Worm (Caenorhabditis elegans): ENCODE data around the gene F53B1.9.
A peak's percentile ranks its signal among the peaks of the same experiment; 100 is the strongest.

The F53B1.9 gene

DNA sequence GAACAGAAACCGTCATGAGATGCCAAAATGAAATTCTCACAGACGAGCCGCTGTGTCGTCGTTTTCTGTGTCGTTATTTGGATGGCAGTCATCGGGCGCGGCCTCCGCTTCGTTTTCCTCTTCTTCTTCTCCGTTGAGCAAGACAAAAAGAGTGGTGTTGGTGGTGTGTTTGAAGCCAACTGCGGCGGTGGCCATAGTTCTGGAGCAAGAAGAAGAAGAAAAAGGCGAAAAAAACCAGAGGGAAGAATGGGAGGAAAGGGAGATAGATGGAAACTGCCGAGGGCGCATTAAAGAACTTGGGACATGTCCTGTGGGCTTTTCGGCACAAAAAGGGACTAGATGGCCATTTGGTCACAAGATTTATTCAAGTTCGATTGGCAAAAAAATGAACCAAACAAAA lies at the start of gene F53B1.9:
TSS of gene F53B1.9 (minus strand) at position 195 of the 400 bp plus-strand sequence.
- TF ChIP-seq dao-5 (tag; optimal IDR thresholded peaks at IDR 0.05) (no peak), him-1 (tag; optimal IDR thresholded peaks at IDR 0.05) (peak; percentile 10)

DNA sequence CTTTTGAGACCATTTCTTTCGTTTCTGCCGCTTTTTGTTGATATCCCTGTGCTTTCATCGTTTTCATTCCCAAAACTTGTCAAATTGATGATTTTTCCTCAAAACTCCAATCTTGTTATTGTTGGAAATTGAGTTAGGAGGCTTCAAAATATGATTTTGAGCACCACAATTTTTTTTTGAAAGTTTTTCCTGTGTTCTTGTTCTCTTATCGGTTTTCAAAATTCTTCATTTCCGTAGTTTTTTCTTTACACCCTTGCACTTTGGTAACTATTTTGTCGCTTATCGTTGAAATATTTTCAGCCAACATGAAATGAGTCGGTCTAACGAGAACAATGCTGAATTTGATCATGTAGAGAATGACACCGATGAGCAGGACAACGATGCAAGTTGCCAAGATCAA lies 48.9 kb upstream of the F53B1.9 start, which contains the start of gene F48B9.1:
TSS of gene F48B9.1 (plus strand) at position 301 of the 400 bp plus-strand sequence.
- TF ChIP-seq W03F9.2 (tag; optimal IDR thresholded peaks at IDR 0.05) (no peak), dao-5 (tag; optimal IDR thresholded peaks at IDR 0.05) (no peak), him-1 (tag; optimal IDR thresholded peaks at IDR 0.05) (no peak)

DNA sequence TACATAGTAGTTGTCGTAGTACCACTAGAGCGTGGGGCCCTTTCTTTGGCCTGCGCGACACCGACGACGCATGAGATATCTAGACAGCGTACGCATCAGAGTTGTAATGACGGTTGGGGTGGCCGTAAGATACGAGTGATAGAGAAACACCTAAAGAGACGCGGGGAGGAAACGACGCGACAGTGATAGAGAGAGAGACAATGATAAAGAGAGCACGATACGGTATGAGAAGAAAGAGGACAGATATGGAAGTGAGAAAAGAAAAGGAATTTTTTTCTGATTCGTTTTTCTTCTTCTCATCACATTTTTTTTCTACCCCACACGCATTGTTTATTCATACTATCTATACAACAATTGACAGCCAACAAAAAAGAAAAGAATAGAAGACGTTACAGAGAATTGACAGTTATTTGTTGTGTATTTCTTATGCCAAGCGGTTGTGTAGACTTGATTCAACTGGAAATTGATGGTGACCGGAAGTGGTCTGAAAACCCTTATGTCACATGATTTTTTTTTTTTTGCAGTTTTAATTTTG lies 46.8 kb upstream of the F53B1.9 start:
- TF ChIP-seq him-1 (tag; optimal IDR thresholded peaks at IDR 0.05) (no peak), W03F9.2 (tag; optimal IDR thresholded peaks at IDR 0.05) (no peak), dao-5 (tag; optimal IDR thresholded peaks at IDR 0.05) (no peak)

DNA sequence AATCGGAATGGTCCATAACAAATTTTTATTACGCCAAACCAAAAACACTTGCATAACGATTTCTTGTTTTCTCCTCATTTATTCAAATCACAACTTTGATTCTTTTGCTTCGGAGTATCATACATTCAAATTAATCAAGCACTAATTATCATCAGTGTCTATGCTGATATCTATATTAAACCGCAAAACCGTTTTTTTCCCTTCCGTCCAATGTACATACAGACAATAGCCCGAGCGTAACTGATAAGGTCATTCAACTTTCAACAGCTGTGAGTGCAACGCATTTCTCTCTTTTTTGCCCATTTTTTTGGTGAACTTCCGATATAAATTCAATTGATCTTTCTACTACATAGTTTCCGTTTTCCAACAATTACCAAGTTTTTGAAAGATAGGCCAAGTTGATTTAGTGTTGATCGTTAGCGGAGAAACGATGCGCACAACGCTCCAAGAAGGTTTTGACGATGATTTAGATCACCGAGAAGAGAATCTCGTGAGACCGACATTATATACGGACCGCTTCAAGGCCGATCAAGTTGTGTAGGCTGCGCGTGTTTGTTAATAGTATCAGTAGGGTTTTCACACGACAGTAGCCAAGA lies 46.2 kb upstream of the F53B1.9 start:
- TF ChIP-seq dao-5 (tag; optimal IDR thresholded peaks at IDR 0.05) (no peak), W03F9.2 (tag; optimal IDR thresholded peaks at IDR 0.05) (no peak)

DNA sequence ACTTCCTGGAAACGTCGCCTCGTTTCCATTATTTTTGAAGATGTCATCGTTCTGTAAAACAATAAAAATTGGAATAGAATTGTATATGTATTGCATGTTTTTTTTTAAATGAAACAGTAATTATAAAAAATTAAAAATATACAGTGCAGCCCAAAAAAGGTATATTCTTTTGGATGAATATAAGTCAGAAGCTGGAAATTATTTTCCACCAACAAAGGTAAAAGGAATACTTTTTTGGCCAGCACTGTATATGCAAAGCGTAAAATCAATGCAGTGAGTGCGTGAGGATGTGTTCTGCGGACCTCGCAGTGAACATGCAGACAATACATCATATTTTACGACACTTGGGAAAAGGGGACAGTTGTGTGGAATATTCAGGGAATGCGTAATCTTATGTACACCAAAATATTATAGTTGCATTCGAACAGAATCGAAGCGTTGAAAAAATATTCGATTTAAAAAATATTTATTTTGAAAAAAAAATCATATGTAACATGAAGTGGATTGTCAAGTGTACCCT lies 44.8 kb upstream of the F53B1.9 start, which contains the start of gene F48B9.8:
TSS of gene F48B9.8 (minus strand) at position 51 of the 520 bp plus-strand sequence.
- TF ChIP-seq him-1 (tag; optimal IDR thresholded peaks at IDR 0.05) (no peak), W03F9.2 (tag; optimal IDR thresholded peaks at IDR 0.05) (no peak), dao-5 (tag; optimal IDR thresholded peaks at IDR 0.05) (no peak)

DNA sequence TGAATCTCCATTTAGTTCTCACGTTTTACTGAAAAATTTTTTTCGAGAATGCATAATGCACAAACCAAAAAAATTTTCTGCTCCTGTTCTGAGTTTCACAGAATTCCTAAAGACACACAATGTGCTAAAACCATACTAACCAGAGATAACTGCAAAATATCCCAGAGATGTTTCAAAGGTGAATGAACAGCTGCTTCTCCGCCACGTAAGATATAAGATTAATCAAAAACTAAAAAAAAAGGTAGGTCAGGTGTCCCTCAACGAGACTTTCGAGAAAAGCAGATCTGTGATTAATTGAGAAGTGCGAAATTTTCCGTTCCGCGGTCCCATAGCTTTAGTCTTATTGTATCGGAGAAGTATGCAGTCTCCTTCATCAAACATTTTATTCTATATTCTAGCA lies 33.1 kb upstream of the F53B1.9 start, which contains the start of gene F48B9.3:
TSS of gene F48B9.3 (plus strand) at position 301 of the 400 bp plus-strand sequence.
- TF ChIP-seq dao-5 (tag; optimal IDR thresholded peaks at IDR 0.05): no peak
- TF ChIP-seq him-1 (tag; optimal IDR thresholded peaks at IDR 0.05): no peak
- TF ChIP-seq W03F9.2 (tag; optimal IDR thresholded peaks at IDR 0.05): no peak

DNA sequence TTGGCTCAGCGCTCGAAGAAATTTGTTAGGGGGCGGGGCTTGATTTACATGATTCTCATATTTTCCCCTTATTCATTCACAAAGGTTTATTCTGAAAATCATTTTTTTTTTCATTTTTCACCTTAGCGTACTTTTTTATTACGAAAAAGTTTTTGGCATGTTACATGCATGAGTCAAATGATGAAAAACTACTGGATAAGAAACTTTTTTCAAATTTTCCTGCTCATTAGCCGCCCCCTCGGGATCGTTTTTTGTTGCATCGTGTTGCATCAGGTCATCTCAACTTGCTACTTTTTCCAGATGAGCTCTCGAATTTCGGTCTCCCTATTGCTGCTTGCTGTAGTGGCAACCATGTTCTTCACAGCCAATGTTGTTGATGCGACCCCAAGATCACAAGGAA lies 31.4 kb upstream of the F53B1.9 start, which contains the start of gene pdf-2:
TSS of gene pdf-2 (plus strand) at position 301 of the 400 bp plus-strand sequence.
- TF ChIP-seq W03F9.2 (tag; optimal IDR thresholded peaks at IDR 0.05): no peak
- no peak for TF ChIP-seq him-1 (tag; optimal IDR thresholded peaks at IDR 0.05)
- TF ChIP-seq dao-5 (tag; optimal IDR thresholded peaks at IDR 0.05): no peak

DNA sequence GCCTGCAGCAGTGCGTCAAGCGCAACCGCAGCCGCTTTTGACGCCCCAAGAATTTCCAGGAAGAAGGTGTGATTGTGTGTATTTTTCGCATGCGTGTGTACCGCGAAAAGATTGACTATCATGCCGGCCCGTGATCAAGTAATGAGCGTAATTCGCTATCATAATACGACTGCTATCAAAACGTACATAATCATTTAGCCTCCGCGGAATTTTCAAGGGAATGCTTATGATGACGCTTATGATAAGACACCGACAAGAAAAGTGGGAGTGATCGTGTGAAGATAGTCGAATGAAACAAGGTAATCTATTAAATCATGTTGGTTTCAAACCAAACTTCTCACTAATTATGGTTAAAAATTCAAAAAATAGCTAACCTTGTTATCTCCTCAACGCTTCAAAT lies 26.2 kb upstream of the F53B1.9 start:
- TF ChIP-seq W03F9.2 (tag; optimal IDR thresholded peaks at IDR 0.05): no peak
- TF ChIP-seq dao-5 (tag; optimal IDR thresholded peaks at IDR 0.05): no peak
- no peak for TF ChIP-seq him-1 (tag; optimal IDR thresholded peaks at IDR 0.05)

DNA sequence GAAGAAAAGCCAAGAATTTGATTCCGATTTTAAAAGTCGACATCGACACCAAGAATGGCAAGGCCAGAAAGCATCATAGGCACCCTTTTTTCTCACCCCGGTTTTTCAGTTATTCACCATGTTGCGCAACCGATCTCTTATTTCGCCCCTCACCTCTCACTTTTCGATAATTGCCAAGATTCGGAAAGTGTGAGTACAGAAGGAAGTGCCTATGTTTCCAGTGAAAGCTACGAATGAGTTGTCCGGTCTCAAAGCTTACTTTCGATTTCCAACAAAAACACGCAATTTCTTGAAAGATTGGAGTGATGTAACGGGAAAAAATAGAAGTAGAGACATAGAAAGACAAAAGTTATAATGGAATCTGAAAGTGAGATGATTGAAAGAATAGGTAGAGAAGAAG lies 22.1 kb upstream of the F53B1.9 start:
- no peak for TF ChIP-seq dao-5 (tag; optimal IDR thresholded peaks at IDR 0.05)
- TF ChIP-seq W03F9.2 (tag; optimal IDR thresholded peaks at IDR 0.05): no peak

DNA sequence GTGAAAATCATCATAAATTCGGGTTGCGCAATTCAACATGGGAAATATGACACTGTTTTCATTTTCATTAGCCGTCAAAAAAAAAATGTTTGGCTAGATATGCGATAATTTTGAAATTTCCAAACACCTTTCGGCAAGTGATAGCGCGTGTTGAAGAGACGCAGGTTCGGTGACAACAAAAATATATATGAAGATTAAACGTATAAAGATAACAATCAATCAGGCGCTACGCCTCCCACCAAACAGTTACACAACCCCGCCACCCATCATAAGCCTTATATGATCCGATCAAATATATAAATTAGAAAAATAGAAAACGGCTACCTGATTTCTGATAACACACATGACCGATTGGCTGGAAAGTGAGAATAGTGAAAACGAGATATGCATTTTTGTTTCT lies 20.4 kb upstream of the F53B1.9 start:
- TF ChIP-seq him-1 (tag; optimal IDR thresholded peaks at IDR 0.05) (no peak), dao-5 (tag; optimal IDR thresholded peaks at IDR 0.05) (no peak), W03F9.2 (tag; optimal IDR thresholded peaks at IDR 0.05) (no peak)

DNA sequence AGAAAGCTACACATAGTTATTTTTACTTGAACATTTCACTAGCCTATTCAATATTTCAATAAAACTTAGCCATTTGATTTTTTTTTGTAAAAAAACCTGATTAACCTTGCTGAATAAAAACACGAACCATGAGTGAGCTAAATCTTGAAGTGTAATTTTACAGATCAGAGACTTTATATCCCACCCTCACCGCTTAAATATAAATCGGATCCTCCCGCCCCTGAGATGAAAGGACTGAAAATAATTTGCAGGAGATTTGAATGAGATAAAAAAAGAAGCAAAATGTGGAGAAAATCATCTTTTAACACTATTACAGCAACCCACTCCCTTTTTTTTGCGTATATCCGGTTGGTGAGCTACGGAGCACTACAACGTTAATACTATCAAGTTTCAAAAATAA lies 18.4 kb upstream of the F53B1.9 start, which contains the start of gene npax-2:
TSS of gene npax-2 (minus strand) at position 101 of the 400 bp plus-strand sequence.
- no peak for TF ChIP-seq him-1 (tag; optimal IDR thresholded peaks at IDR 0.05)
- TF ChIP-seq W03F9.2 (tag; optimal IDR thresholded peaks at IDR 0.05): no peak
- TF ChIP-seq dao-5 (tag; optimal IDR thresholded peaks at IDR 0.05): no peak

DNA sequence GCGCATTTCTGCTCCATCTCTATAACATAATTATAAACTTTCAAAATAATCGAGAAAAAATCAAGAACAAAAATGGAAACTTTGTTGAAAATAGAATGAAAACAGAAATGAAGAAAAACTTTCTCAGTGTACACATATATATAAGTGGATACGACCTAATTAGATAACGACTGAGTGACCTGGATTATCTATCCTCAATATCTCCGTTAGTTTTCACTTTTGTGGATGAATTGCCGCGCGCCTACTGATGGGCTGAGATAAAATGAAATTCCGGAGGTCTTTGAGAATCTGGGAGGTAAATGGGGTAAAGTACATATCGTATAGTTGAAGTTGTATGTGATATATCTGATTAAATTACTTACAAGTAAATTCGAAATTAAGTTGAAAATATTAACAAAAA lies 14.0 kb upstream of the F53B1.9 start, which contains the start of gene dpy-3:
TSS of gene dpy-3 (minus strand) at position 19 of the 400 bp plus-strand sequence.
- TF ChIP-seq dao-5 (tag; optimal IDR thresholded peaks at IDR 0.05): no peak
- TF ChIP-seq him-1 (tag; optimal IDR thresholded peaks at IDR 0.05): no peak
- TF ChIP-seq W03F9.2 (tag; optimal IDR thresholded peaks at IDR 0.05): no peak

DNA sequence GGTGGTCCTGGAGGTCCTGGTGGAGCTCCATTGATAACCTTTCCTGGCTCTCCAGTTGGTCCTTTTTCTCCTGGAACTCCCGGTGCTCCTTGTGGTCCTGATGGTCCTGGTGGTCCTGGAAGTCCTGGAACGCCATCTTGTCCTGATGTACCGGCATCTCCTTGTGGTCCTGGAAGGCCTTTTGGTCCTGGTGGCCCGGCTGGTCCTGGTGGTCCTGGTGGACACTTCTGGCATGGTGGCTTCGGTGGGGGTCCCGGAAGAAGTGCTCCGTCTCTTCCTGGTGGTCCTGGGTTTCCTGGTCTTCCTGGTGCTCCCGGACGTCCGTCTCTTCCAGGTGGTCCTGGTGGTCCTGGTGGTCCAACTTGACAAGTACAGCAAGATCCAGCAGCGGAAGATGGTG lies 13.2 kb upstream of the F53B1.9 start:
- no peak for TF ChIP-seq W03F9.2 (tag; optimal IDR thresholded peaks at IDR 0.05)
- no peak for TF ChIP-seq him-1 (tag; optimal IDR thresholded peaks at IDR 0.05)
- TF ChIP-seq dao-5 (tag; optimal IDR thresholded peaks at IDR 0.05): no peak

DNA sequence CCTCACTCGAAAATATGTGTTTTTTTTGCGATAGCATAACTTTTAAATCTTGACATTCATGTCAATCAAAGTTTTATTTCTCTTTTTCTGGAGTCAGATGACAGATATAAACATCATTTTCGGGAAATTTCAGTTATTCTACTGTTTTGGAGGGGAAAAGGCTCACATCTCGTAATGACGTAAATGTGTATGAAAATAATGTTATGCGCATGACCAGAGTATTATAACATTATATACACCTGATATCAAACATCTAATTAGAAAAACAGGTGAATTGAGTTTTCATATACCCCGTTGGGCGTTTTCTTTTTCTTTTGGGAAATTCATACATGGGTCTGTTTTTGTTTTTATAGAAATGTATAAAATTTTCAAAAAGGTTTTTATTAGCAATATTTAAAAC lies 12.6 kb upstream of the F53B1.9 start:
- TF ChIP-seq dao-5 (tag; optimal IDR thresholded peaks at IDR 0.05) (no peak), W03F9.2 (tag; optimal IDR thresholded peaks at IDR 0.05) (no peak), him-1 (tag; optimal IDR thresholded peaks at IDR 0.05) (no peak)
